Fruit fly (Drosophila melanogaster): ENCODE measurements around the gene CG6621.

The CG6621 gene

DNA sequence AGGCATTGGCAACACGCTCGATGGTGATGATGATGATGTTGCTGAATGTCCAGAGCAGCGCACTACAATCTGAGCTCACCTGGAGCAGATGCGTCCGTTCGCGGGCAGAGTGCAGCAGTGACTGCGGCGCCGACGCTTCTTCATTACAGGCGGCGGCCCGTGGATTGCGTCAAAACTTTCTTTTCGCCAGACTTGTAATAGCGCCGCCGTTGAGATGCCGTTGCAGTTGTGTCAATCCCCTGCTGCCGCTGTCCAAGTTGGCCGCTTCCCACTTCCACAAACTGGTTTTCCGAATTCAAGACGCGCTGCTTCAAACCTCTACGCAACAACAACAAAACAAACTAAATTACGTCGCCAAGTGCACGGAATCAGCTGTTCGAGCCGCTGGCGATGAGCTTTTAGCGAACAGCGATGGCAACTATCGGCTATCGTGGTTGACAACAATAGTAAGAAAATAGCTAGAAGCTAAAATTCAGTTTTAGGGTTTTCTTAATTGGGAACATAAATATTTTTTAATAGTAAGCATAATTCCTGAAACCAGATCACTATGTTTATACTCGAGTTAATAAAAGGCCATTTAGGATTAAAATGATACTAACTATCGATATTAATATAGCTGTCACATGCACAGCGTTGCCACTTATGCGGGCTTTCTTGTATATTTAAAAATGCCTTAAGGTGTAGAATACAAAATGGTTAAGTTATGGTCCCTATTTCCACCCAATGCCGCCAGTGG is 11.3 kb downstream of the CG6621 start, which contains the start of gene Tpc1 (continued):
- TF ChIP-seq ac (GFP tag; optimal IDR thresholded peaks at IDR 0.05) (no peak), D (optimal IDR thresholded peaks at IDR 0.05) (no peak), D (GFP tag; optimal IDR thresholded peaks at IDR 0.05) (no peak), CG1647 (GFP tag; optimal IDR thresholded peaks at IDR 0.05) (peak; percentile 9), CG12104 (GFP tag; optimal IDR thresholded peaks at IDR 0.05) (no peak), mld (GFP tag; IDR thresholded peaks at IDR 0.05; ENCODE audit: partially characterized antibody) (no peak; the same call in 2 of the 3 replicates), lola (GFP tag; optimal IDR thresholded peaks at IDR 0.05) (peak in 1 of 3 experiments; percentile 29), nom (GFP tag; optimal IDR thresholded peaks at IDR 0.05) (no peak), CG8478 (optimal IDR thresholded peaks at IDR 0.05) (no peak), pho (GFP tag; optimal IDR thresholded peaks at IDR 0.05) (peak; percentile 55), pros (GFP tag; optimal IDR thresholded peaks at IDR 0.05) (peak; percentile 90), Eip74EF (GFP tag; optimal IDR thresholded peaks at IDR 0.05) (peak in 1 of 2 experiments; percentile 55), Doc3 (GFP tag; IDR thresholded peaks at IDR 0.05; ENCODE audit: partially characterized antibody) (peak; percentile 90), CG17568 (GFP tag; optimal IDR thresholded peaks at IDR 0.05) (no peak), CG3065 (GFP tag; optimal IDR thresholded peaks at IDR 0.05) (no peak), CG11456 (GFP tag; IDR thresholded peaks at IDR 0.05) (no peak), CG5953 (GFP tag; IDR thresholded peaks at IDR 0.05) (no peak), luna (GFP tag; optimal IDR thresholded peaks at IDR 0.05) (peak; percentile 48), CG10462 (GFP tag; optimal IDR thresholded peaks at IDR 0.05) (no peak), fru (optimal IDR thresholded peaks at IDR 0.05) (no peak), CG10543 (GFP tag; optimal IDR thresholded peaks at IDR 0.05) (peak; percentile 9), trh (GFP tag; optimal IDR thresholded peaks at IDR 0.05) (no peak), CG17361 (GFP tag; IDR thresholded peaks at IDR 0.05) (peak; percentile 44; the same call in 2 of the 3 replicates), Dll (GFP tag; IDR thresholded peaks at IDR 0.05; ENCODE audit: partially characterized antibody) (peak; percentile 98), cg (GFP tag; optimal IDR thresholded peaks at IDR 0.05) (no peak), chn (GFP tag; optimal IDR thresholded peaks at IDR 0.05) (peak; percentile 29), CG17802 (tag; optimal IDR thresholded peaks at IDR 0.05) (no peak), Sry-β (GFP tag; optimal IDR thresholded peaks at IDR 0.05) (peak; percentile 99), sqz (GFP tag; optimal IDR thresholded peaks at IDR 0.05) (no peak), fu2 (GFP tag; optimal IDR thresholded peaks at IDR 0.05) (no peak), CG31388 (GFP tag; optimal IDR thresholded peaks at IDR 0.05) (no peak), Nf-YC (tag; optimal IDR thresholded peaks at IDR 0.05) (peak; percentile 47), Lpt (GFP tag; optimal IDR thresholded peaks at IDR 0.05) (no peak), exex (tag; optimal IDR thresholded peaks at IDR 0.05) (peak; percentile 16), ato (GFP tag; IDR thresholded peaks at IDR 0.05; ENCODE audit: partially characterized antibody) (peak; percentile 35), Trl (optimal IDR thresholded peaks at IDR 0.05) (no peak), Trl (GFP tag; optimal IDR thresholded peaks at IDR 0.05) (peak; percentile 38), Lim3 (GFP tag; IDR thresholded peaks at IDR 0.05) (no peak), CG18011 (GFP tag; optimal IDR thresholded peaks at IDR 0.05) (no peak), jigr1 (GFP tag; IDR thresholded peaks at IDR 0.05) (no peak), C15 (GFP tag; IDR thresholded peaks at IDR 0.05) (no peak), CG4328 (GFP tag; optimal IDR thresholded peaks at IDR 0.05) (no peak), CG7987 (GFP tag; optimal IDR thresholded peaks at IDR 0.05) (no peak), Fer2 (tag; optimal IDR thresholded peaks at IDR 0.05) (no peak), sna (GFP tag; IDR thresholded peaks at IDR 0.05; ENCODE audit: partially characterized antibody) (peak; percentile 94), CG33213 (GFP tag; optimal IDR thresholded peaks at IDR 0.05) (peak; percentile 28), CG11398 (GFP tag; optimal IDR thresholded peaks at IDR 0.05) (no peak), CG7745 (tag; optimal IDR thresholded peaks at IDR 0.05) (no peak), CG7928 (GFP tag; optimal IDR thresholded peaks at IDR 0.05) (no peak), CG4360 (GFP tag; IDR thresholded peaks at IDR 0.05) (peak; percentile 82; the same call in 1 of the 2 replicates)
